Fruit fly (Drosophila melanogaster): ENCODE results near the gene Mfe2.

Mfe2 gene

dm6 chrX:16320197-16320921 is 49.6 kb downstream of the Mfe2 start, which contains the start of gene Cyp1:
Gene Cyp1 (minus strand): TSS chrX:16320370.
- peak; percentile 31 for TF ChIP-seq CG17801 (GFP tag; optimal IDR thresholded peaks at IDR 0.05; ENCODE audit: partially characterized antibody)

- TF ChIP-seq CG17801 (GFP tag; optimal IDR thresholded peaks at IDR 0.05; ENCODE audit: partially characterized antibody) = no peak
Observed at dm6 chrX:16321037-16321436, 50.3 kb downstream of the Mfe2 start.

- peak; percentile 27 for TF ChIP-seq CG17801 (GFP tag; optimal IDR thresholded peaks at IDR 0.05; ENCODE audit: partially characterized antibody)
Observed at dm6 chrX:16323063-16323462, 52.3 kb downstream of the Mfe2 start, which contains the start of the genes CG9917 and CG32579. Gene CG9917 (minus strand): TSS chrX:16323231. Gene CG32579 (plus strand): TSS chrX:16323286.

Measured in ovary, adult (tissue).